Fruit fly (Drosophila melanogaster): Measurements from ENCODE around the gene SmB.
A peak's percentile ranks its signal among the peaks of the same experiment; 100 is the strongest.

Gene SmB

DNA sequence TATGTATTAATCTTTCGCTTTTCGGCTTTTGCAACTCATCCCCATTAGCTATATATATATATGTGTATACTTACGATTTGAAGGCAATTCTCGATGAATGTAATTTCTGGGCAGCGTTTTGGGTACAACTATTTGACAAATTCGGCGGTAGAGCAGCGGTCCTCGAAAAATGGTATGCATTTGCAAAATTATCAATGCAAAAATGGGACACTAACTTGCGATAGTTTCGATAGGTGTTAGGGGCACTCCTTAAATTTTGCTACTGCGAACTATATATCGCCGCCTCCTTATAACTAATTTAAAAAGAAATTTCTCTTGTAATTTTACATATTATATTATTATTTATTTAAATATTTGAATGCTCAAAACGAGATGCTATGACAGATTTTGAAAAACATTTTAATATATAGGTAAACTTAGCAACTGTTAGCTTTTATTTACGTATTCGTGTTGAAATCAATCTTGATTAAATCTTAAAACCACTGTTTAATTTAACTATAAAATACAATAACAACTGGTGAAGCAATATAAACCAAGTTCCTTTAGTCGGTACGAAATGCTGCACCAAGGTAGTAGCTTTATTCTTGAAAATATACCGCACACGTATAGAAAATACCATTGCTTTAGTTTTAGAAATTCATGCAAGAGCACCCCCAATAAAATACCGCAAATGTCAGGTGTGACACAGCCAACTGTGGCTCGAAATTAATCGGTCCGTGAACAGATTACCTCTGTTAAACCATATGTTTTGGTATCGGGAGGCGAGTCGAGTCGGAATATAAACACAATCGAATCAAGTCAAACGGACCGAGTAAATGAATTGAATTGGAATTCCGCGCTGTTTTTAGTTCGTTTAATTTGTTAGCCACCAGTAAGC, 12.9 kb downstream of the SmB start, which contains the start of the genes CG5355 and Klp31E (continued):
- TF ChIP-seq GATAe (GFP tag; conservative IDR thresholded peaks at IDR 0.05) (no peak), ewg (GFP tag; optimal IDR thresholded peaks at IDR 0.05) (peak; percentile 39), CG6254 (GFP tag; optimal IDR thresholded peaks at IDR 0.05) (no peak), CG15514 (GFP tag; optimal IDR thresholded peaks at IDR 0.05) (peak; percentile 39), CG10209 (GFP tag; optimal IDR thresholded peaks at IDR 0.05) (peak; percentile 71), ase (GFP tag; IDR thresholded peaks at IDR 0.05) (peak; percentile 4; the same call in 1 of the 3 replicates), mam (GFP tag; optimal IDR thresholded peaks at IDR 0.05) (peak; percentile 57), prd (optimal IDR thresholded peaks at IDR 0.05) (no peak), prd (GFP tag; IDR thresholded peaks at IDR 0.05) (peak; percentile 73), CG2875 (GFP tag; optimal IDR thresholded peaks at IDR 0.05) (peak; percentile 12), D19A (tag; optimal IDR thresholded peaks at IDR 0.05) (no peak), CG10462 (GFP tag; optimal IDR thresholded peaks at IDR 0.05) (peak; percentile 24), CG7357 (GFP tag; IDR thresholded peaks at IDR 0.05) (peak; percentile 49; the same call in 1 of the 3 replicates), pb (GFP tag; optimal IDR thresholded peaks at IDR 0.05) (peak; percentile 10), CG14965 (GFP tag; optimal IDR thresholded peaks at IDR 0.05; ENCODE audit: borderline replicate concordance) (no peak), BtbVII (GFP tag; optimal IDR thresholded peaks at IDR 0.05) (peak; percentile 56), maf-S (GFP tag; optimal IDR thresholded peaks at IDR 0.05) (peak; percentile 56), Xbp1 (GFP tag; optimal IDR thresholded peaks at IDR 0.05) (peak; percentile 71), insv (GFP tag; optimal IDR thresholded peaks at IDR 0.05) (peak in 1 of 2 experiments; percentile 26), Dbx (GFP tag; IDR thresholded peaks at IDR 0.05) (peak; percentile 58; the same call in 1 of the 3 replicates), ttk (GFP tag; IDR thresholded peaks at IDR 0.05) (no peak), luna (GFP tag; optimal IDR thresholded peaks at IDR 0.05) (no peak), CG13624 (GFP tag; optimal IDR thresholded peaks at IDR 0.05) (peak; percentile 52), CG8388 (GFP tag; optimal IDR thresholded peaks at IDR 0.05) (peak; percentile 64), Ravus (GFP tag; IDR thresholded peaks at IDR 0.05) (no peak), gro (GFP tag; optimal IDR thresholded peaks at IDR 0.05) (no peak), Ets97D (GFP tag; optimal IDR thresholded peaks at IDR 0.05) (peak; percentile 15), CG11398 (GFP tag; optimal IDR thresholded peaks at IDR 0.05) (no peak), CG9817 (tag; optimal IDR thresholded peaks at IDR 0.05) (peak; percentile 74), Nf-YB (GFP tag; optimal IDR thresholded peaks at IDR 0.05) (peak; percentile 50), stc (GFP tag; IDR thresholded peaks at IDR 0.05) (0 out of 2 replicates have a peak, but pooled peaks have one; percentile 26), CG10321 (GFP tag; IDR thresholded peaks at IDR 0.05) (no peak), lab (GFP tag; optimal IDR thresholded peaks at IDR 0.05) (no peak), tx (GFP tag; optimal IDR thresholded peaks at IDR 0.05) (peak; percentile 13), bsh (GFP tag; optimal IDR thresholded peaks at IDR 0.05) (peak in 1 of 2 experiments; percentile 58), CG3163 (GFP tag; optimal IDR thresholded peaks at IDR 0.05) (peak; percentile 31), da (GFP tag; optimal IDR thresholded peaks at IDR 0.05) (peak; percentile 41), jumu (GFP tag; optimal IDR thresholded peaks at IDR 0.05) (peak; percentile 57), CG18476 (GFP tag; optimal IDR thresholded peaks at IDR 0.05) (peak; percentile 33), CG34422 (GFP tag; IDR thresholded peaks at IDR 0.05) (peak; percentile 18; the same call in 1 of the 3 replicates), H15 (GFP tag; IDR thresholded peaks at IDR 0.05) (no peak), Sin3A (optimal IDR thresholded peaks at IDR 0.05) (no peak), sim (GFP tag; IDR thresholded peaks at IDR 0.05) (no peak), CG17829 (tag; optimal IDR thresholded peaks at IDR 0.05) (peak; percentile 84), z (GFP tag; IDR thresholded peaks at IDR 0.05) (no peak), CG6175 (GFP tag; IDR thresholded peaks at IDR 0.05) (no peak), ac (GFP tag; optimal IDR thresholded peaks at IDR 0.05) (peak; percentile 15), sens-2 (GFP tag; IDR thresholded peaks at IDR 0.05) (no peak), CG3407 (GFP tag; optimal IDR thresholded peaks at IDR 0.05) (no peak), pzg (GFP tag; optimal IDR thresholded peaks at IDR 0.05) (peak; percentile 61)
